Worm (Caenorhabditis elegans): Measurements from ENCODE around the gene ZK84.2.
A peak's percentile ranks its signal among the peaks of the same experiment; 100 is the strongest.

ZK84.2 gene

DNA sequence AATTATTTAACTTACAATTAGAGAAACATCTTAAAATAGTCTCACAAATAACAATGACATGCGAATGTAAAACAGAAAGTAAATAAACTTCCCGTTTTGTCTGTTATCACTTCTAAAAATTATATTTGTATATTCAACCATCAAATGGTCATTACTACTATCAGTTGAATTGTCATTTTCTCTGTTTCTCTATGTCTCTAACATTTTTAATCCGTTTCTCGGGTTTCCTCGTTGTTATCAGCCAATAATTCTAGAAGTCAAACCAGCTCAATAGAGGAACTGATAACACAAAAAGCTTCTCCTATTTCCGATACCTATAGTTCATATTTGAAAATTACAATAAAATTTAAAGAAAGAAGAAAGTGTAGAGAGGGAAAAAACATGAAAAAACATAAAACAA is 12.5 kb downstream of the ZK84.2 start:
- peak; percentile 60; the same call in 1 of the 2 replicates for TF ChIP-seq nhr-41 (GFP tag; IDR thresholded peaks at IDR 0.05)
- TF ChIP-seq mdl-1 (tag; optimal IDR thresholded peaks at IDR 0.05) = peak in 1 of 2 experiments; percentile 62
- TF ChIP-seq nhr-48 (tag; optimal IDR thresholded peaks at IDR 0.05) = peak; percentile 66
- TF ChIP-seq fkh-10 (GFP tag; optimal IDR thresholded peaks at IDR 0.05) = no peak
- TF ChIP-seq nhr-28 (tag; optimal IDR thresholded peaks at IDR 0.05) = peak; percentile 94
- peak in 1 of 2 experiments; percentile 82 for TF ChIP-seq daf-16 (GFP tag; optimal IDR thresholded peaks at IDR 0.05)
- TF ChIP-seq daf-16 (tag; optimal IDR thresholded peaks at IDR 0.05) = peak; percentile 98
- peak; percentile 74 for TF ChIP-seq aha-1 (tag)
- TF ChIP-seq ama-1 (optimal IDR thresholded peaks at IDR 0.05) = no peak
- TF ChIP-seq hlh-30 (tag; optimal IDR thresholded peaks at IDR 0.05; ENCODE audit: insufficient read depth) = peak; percentile 53
- TF ChIP-seq dpl-1 (GFP tag; optimal IDR thresholded peaks at IDR 0.05) = no peak
- TF ChIP-seq jun-1 (tag; optimal IDR thresholded peaks at IDR 0.05) = peak; percentile 4
- peak; percentile 99 for TF ChIP-seq dve-1 (tag; optimal IDR thresholded peaks at IDR 0.05; ENCODE audit: insufficient read depth)
- peak; percentile 44 for TF ChIP-seq mep-1 (tag; optimal IDR thresholded peaks at IDR 0.05)
- TF ChIP-seq lsy-2 (tag; optimal IDR thresholded peaks at IDR 0.05) = peak in 1 of 2 experiments; percentile 62
- peak; percentile 88 for TF ChIP-seq nhr-77 (tag; optimal IDR thresholded peaks at IDR 0.05)
- TF ChIP-seq lin-1 (GFP tag; IDR thresholded peaks at IDR 0.05) = peak; percentile 97
- peak; percentile 92 for TF ChIP-seq hlh-11 (tag; optimal IDR thresholded peaks at IDR 0.05)
- TF ChIP-seq tra-1 (GFP tag; IDR thresholded peaks at IDR 0.05) = peak; percentile 93
- TF ChIP-seq pha-4 (GFP tag; IDR thresholded peaks at IDR 0.05) = peak; percentile 46; the same call in 1 of the 2 replicates
- no peak for TF ChIP-seq pha-4 (tag; optimal IDR thresholded peaks at IDR 0.05)
- TF ChIP-seq nhr-111 (GFP tag; optimal IDR thresholded peaks at IDR 0.05) = no peak
- peak; percentile 100 for TF ChIP-seq pqm-1 (tag; optimal IDR thresholded peaks at IDR 0.05)
- no peak for TF ChIP-seq ctbp-1 (GFP tag; IDR thresholded peaks at IDR 0.05)
- no peak for TF ChIP-seq unc-39 (tag; optimal IDR thresholded peaks at IDR 0.05)
- TF ChIP-seq hif-1 (tag; optimal IDR thresholded peaks at IDR 0.05) = peak in 1 of 2 experiments; percentile 10
- TF ChIP-seq T20F7.1 (GFP tag; optimal IDR thresholded peaks at IDR 0.05) = peak; percentile 50
- peak; percentile 94; the same call in 1 of the 2 replicates for TF ChIP-seq dmd-6 (GFP tag; IDR thresholded peaks at IDR 0.05)
- TF ChIP-seq cey-2 (tag; optimal IDR thresholded peaks at IDR 0.05; ENCODE audit: borderline replicate concordance, insufficient read depth) = peak; percentile 75

DNA sequence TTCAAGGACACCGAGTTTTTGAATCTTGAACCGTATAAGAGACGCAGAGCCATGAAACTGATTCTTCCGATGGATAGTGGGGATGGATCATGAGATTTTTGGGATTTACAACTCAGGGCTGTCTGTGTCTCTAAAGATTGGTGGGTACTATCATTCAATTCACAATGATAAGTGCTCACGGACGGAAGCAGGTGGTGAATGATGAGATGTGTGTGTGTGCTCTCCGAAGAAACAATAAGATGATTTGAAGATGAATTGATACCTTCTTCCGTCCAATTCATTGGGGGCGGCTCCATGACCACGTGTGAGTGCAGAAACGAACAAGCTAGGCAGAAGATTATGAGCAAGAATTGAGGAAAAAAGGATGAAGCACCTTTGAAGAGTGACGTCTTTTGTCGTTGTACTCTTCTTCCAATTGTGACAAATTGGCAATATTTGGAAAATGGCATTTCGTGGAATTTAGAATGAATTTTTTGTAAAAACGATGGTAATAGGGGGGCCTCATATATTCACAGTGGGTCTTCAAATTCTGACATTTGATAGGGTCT is 14.5 kb downstream of the ZK84.2 start:
- TF ChIP-seq ceh-20 (GFP tag; IDR thresholded peaks at IDR 0.05) (no peak), nhr-102 (tag; optimal IDR thresholded peaks at IDR 0.05) (no peak), mxl-3 (GFP tag; optimal IDR thresholded peaks at IDR 0.05) (peak; percentile 67), zip-11 (GFP tag; IDR thresholded peaks at IDR 0.05) (no peak), F44E2.7 (GFP tag; IDR thresholded peaks at IDR 0.05) (no peak), lin-29 (GFP tag; IDR thresholded peaks at IDR 0.05) (no peak), nhr-11 (tag; optimal IDR thresholded peaks at IDR 0.05) (peak; percentile 71)

DNA sequence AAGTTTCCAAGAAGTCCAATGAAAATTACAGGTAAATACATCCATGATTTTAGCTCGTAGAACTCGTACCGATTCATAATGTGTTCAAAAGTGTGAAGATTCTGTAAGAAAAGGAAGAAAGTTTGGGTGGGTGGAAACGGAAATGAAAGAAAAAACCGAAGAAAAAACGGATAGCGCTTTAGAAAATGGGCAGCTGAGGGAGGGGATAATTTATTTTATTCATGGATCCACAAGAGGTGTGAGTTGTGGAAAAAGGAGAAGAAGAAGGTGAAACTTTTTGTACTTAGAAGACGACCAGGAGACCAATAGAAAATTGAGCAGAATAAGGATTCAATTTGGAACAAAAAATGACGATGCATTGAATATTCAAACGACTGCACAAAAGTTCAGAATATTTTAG is 16.9 kb downstream of the ZK84.2 start, which contains the start of gene frpr-16:
Gene frpr-16 (minus strand): TSS at position 101 of the 400 bp plus-strand sequence.
- TF ChIP-seq ztf-11 (tag; optimal IDR thresholded peaks at IDR 0.05) (no peak), fos-1 (tag; optimal IDR thresholded peaks at IDR 0.05) (no peak), aha-1 (tag) (no peak), lin-13 (GFP tag; optimal IDR thresholded peaks at IDR 0.05) (no peak), nhr-28 (tag; optimal IDR thresholded peaks at IDR 0.05) (no peak), daf-19 (GFP tag; conservative IDR thresholded peaks at IDR 0.05) (no peak), Y5F2A.4 (GFP tag; optimal IDR thresholded peaks at IDR 0.05) (no peak), Y48G9A.11 (GFP tag; IDR thresholded peaks at IDR 0.05) (no peak), hlh-30 (tag; optimal IDR thresholded peaks at IDR 0.05; ENCODE audit: insufficient read depth) (no peak), pqm-1 (tag; optimal IDR thresholded peaks at IDR 0.05) (no peak), F10B5.3 (tag; optimal IDR thresholded peaks at IDR 0.05) (no peak), T26A8.4 (GFP tag; IDR thresholded peaks at IDR 0.05) (no peak), hmg-1.1 (GFP tag; IDR thresholded peaks at IDR 0.05) (no peak), lin-29 (GFP tag; IDR thresholded peaks at IDR 0.05) (no peak), nhr-237 (tag; optimal IDR thresholded peaks at IDR 0.05) (no peak), cey-2 (tag; optimal IDR thresholded peaks at IDR 0.05; ENCODE audit: borderline replicate concordance, insufficient read depth) (no peak), ctbp-1 (GFP tag; IDR thresholded peaks at IDR 0.05) (no peak), spr-1 (tag; optimal IDR thresholded peaks at IDR 0.05) (no peak), mxl-2 (GFP tag; conservative IDR thresholded peaks at IDR 0.05) (no peak), lin-38 (GFP tag; IDR thresholded peaks at IDR 0.05) (no peak)
